Worm (Caenorhabditis elegans) whole organism, early embryonic: ENCODE results near the gene R05D8.7.

Experiments
- aly-1 ChIP-seq: sonication (generic microtip); optimal IDR thresholded peaks from 2 replicates; lab custom pipeline; 2016; ENCODE audit warnings: missing genetic modification characterization, missing compliant biosample characterization
- ama-1 ChIP-seq: fragments of 150-350 bp; optimal IDR thresholded peaks from 2 replicates; lab custom pipeline; 2014
- ets-7 ChIP-seq: sonication (generic microtip); optimal IDR thresholded peaks from 2 replicates; lab custom pipeline; 2016; ENCODE audit warnings: missing genotype, missing genetic modification characterization, missing compliant biosample characterization
- flt-1 ChIP-seq: fragments of 200-800 bp; sonication (Bioruptor generic); IDR thresholded peaks from 2 replicates; pipeline ENCODE4 v1.3.6; 2022; ENCODE audit warnings: missing genetic modification characterization, missing compliant biosample characterization
- pes-1 ChIP-seq: fragments of 200-800 bp; sonication (Bioruptor generic); IDR thresholded peaks from 2 replicates; pipeline ENCODE4 v1.3.6; 2022; ENCODE audit warnings: missing genetic modification reagents, missing genetic modification characterization, missing compliant biosample characterization
- sea-1 ChIP-seq: fragments of 200-800 bp; sonication (Bioruptor generic); conservative IDR thresholded peaks from 2 replicates; pipeline ENCODE4 v1.3.6; 2022; ENCODE audit warnings: missing genetic modification characterization, missing compliant biosample characterization

DNA sequence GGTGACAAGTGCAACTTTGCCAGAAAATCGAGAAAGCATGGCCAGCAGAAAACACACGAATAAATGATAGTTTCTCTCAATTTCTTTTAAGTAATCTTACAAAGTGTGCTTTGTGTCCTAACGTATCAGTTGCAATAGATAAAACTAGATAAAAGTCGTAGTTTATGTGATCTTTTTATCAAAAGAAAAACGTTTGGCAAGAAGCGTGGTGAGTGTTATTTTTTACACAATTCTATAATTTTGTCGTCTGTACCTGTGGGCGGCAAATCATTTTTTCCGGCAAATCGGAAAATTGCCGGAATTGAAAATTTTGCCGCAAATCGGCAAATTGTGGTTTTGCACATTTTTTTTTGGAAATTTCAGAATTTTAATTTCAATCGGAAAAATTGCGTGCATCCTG lies 4.5 kb upstream of the R05D8.7 start, which contains the start of gene R05D8.9:
- TF ChIP-seq ama-1 (lab: Kevin White, UChicago) (no peak), pes-1 (GFP tag; lab: Robert Waterston, UW) (no peak), aly-1 (tag; lab: Kevin White, UChicago) (no peak), sea-1 (GFP tag; lab: Robert Waterston, UW) (no peak), ets-7 (tag; lab: Kevin White, UChicago) (no peak), flt-1 (no peak)
